Worm (Caenorhabditis elegans) whole organism, L4/young adult: ENCODE data around the gene F53B2.8.

Experiments
- W03F9.2 ChIP-seq: fragments of 150-350 bp; optimal IDR thresholded peaks from 2 replicates; lab custom pipeline; 2014; ENCODE audit warnings: missing biosample characterization, missing genetic modification characterization
- dao-5 ChIP-seq: sonication (generic microtip); optimal IDR thresholded peaks from 2 replicates; lab custom pipeline; 2016; ENCODE audit warnings: missing genotype, missing genetic modification characterization, moderate library complexity, missing compliant biosample characterization
- him-1 ChIP-seq: sonication (generic microtip); optimal IDR thresholded peaks from 2 replicates; lab custom pipeline; 2016; ENCODE audit warnings: missing genotype, missing genetic modification reagents, missing genetic modification characterization, missing compliant biosample characterization

DNA sequence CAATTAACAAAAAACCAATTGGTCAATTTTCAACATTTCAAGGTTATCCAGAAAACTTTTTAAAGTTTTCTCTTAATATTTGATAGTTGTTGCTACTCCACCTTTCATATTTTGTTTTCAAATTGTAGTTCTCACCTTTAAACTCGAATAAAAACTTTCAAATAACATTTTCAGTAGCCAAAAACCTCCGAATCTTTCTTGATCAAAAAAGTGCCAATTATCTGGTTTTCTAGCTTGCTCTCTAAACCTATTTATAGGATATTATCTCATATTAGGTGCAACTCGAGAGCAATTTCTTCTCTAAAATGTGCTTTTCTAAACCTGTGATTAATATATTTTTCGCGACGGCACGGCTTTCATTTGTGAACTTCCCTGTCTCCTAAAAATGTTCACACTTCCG, 40.0 kb downstream of the F53B2.8 start, which contains the start of gene sru-26:
- TF ChIP-seq him-1 (tag; lab: Kevin White, UChicago) (no peak), dao-5 (no peak), W03F9.2 (tag; lab: Kevin White, UChicago) (no peak)
